Worm (Caenorhabditis elegans): ENCODE data around the gene chil-18.

DNA sequence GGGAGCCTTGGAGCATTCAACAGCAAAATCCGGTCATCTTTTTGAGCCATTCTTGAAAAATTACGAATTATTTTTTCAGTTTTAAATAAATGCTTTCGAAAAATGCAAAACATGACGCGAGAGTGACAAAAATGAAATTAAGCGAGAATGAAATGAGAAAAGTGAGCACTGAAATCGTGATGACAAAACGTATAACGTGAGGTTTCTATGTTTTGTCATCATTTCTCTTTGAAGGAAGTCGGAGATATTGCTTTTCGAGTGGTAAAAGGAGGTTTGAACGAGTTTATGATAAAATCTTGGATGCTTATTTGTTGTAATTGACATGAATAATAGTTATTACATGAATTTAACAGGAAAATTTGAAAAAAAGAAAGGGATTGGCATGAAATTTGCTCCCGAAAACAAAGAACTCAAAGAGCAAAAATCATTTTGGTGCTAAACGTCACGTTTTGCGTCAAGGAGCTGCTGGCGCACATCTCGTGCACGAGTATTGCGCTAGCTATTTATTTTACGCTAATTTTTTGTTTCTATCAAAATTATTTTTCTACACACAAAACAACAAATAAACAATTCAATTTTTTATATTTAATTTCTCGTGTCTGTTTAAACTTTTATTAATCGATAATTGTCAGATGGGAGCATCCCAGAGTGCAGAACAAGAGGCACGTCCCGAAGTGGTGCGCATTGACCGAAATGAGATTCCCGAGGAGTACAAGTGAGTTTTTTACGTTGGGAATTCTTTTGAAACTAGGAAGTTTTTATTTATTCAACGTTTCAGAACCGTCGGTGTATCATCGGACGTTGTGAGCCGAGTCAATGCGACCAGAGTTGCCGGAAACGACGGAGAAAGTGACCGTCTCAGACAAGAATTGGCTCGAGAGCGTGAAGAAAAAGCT, 31.4 kb upstream of the chil-18 start, which contains the start of the genes gss-1 and chch-3:
- TF ChIP-seq ama-1 (optimal IDR thresholded peaks at IDR 0.05): no peak
- no peak for TF ChIP-seq hnd-1 (tag; optimal IDR thresholded peaks at IDR 0.05)
- no peak for TF ChIP-seq tbx-37 (GFP tag; conservative IDR thresholded peaks at IDR 0.05)
- TF ChIP-seq F13C5.2 (tag; optimal IDR thresholded peaks at IDR 0.05): no peak

Data from whole organism, early embryonic.